Worm (Caenorhabditis elegans) whole organism, L1 larva: ENCODE data around the gene C04A11.2.
A peak's percentile ranks its signal among the peaks of the same experiment; 100 is the strongest.

Source experiments
- ama-1 ChIP-seq: fragments of 150-350 bp; optimal IDR thresholded peaks from 2 replicates; lab custom pipeline; 2014
- ceh-90 ChIP-seq: sonication (generic microtip); optimal IDR thresholded peaks from 2 replicates; lab custom pipeline; 2016; ENCODE audit warnings: missing genetic modification characterization, missing compliant biosample characterization
- egl-27 ChIP-seq, 2 experiments: fragments of 150-350 bp in 1 of 2; sonication (generic microtip); optimal IDR thresholded peaks; 3 replicates each; lab custom pipeline; 2017 to 2018; ENCODE audit warnings: missing biosample characterization in 2 of 2, missing genetic modification characterization in 2 of 2, missing genetic modification reagents in 2 of 2
- fkh-4 ChIP-seq: sonication (generic microtip); optimal IDR thresholded peaks from 2 replicates; lab custom pipeline; 2016; ENCODE audit warnings: missing compliant biosample characterization, missing genetic modification characterization, borderline replicate concordance
- hlh-17 ChIP-seq: fragments of 200-800 bp; sonication (Bioruptor generic); optimal IDR thresholded peaks from 2 replicates; lab custom pipeline; 2018; ENCODE audit warnings: missing genetic modification characterization, mild to moderate bottlenecking, missing compliant biosample characterization, moderate library complexity, borderline replicate concordance
- hpl-2 ChIP-seq: fragments of 150-350 bp; optimal IDR thresholded peaks from 2 replicates; lab custom pipeline; 2014; ENCODE audit warnings: missing biosample characterization, missing genetic modification reagents, missing genetic modification characterization
- isw-1 ChIP-seq: fragments of 200-800 bp; sonication (Bioruptor generic); IDR thresholded peaks from 2 replicates; pipeline ENCODE4 v1.3.6; 2022; ENCODE audit warnings: missing genetic modification characterization, missing compliant biosample characterization
- lin-35 ChIP-seq, 2 experiments: fragments of 150-350 bp; optimal IDR thresholded peaks; 2 replicates each; lab custom pipeline; 2014; ENCODE audit warnings: missing biosample characterization in 2 of 2, missing genetic modification characterization in 2 of 2, missing genetic modification reagents in 2 of 2
- mep-1 ChIP-seq: fragments of 150-350 bp; optimal IDR thresholded peaks from 2 replicates; lab custom pipeline; 2014; ENCODE audit warnings: missing biosample characterization, missing genetic modification characterization
- nhr-84 ChIP-seq: sonication (generic microtip); optimal IDR thresholded peaks from 2 replicates; lab custom pipeline; 2017; ENCODE audit warnings: missing biosample characterization, missing genetic modification characterization
- swsn-7 ChIP-seq: sonication (generic microtip); optimal IDR thresholded peaks from 2 replicates; lab custom pipeline; 2016; ENCODE audit warnings: missing genetic modification characterization, missing compliant biosample characterization
- tbx-2 ChIP-seq: sonication (generic microtip); optimal IDR thresholded peaks from 2 replicates; lab custom pipeline; 2016; ENCODE audit warnings: missing genetic modification characterization, missing compliant biosample characterization
- tlp-1 ChIP-seq: fragments of 150-350 bp; optimal IDR thresholded peaks from 2 replicates; lab custom pipeline; 2014; ENCODE audit warnings: missing biosample characterization, missing genetic modification characterization
- unc-62 ChIP-seq: fragments of 150-350 bp; optimal IDR thresholded peaks from 2 replicates; lab custom pipeline; 2014; ENCODE audit warnings: missing biosample characterization, missing genetic modification reagents, missing genetic modification characterization

- TF ChIP-seq nhr-84 (tag; lab: Kevin White, UChicago) = no peak
- peak; percentile 49 for TF ChIP-seq mep-1 (tag; lab: Kevin White, UChicago)
- TF ChIP-seq swsn-7 (tag; lab: Kevin White, UChicago) = peak; percentile 13
- no peak for TF ChIP-seq hpl-2 (GFP tag; lab: Kevin White, UChicago)
- TF ChIP-seq lin-35 (GFP tag; optimal IDR thresholded peaks at IDR 0.05; lab: Kevin White, UChicago) = peak; percentile 26 to 80
- TF ChIP-seq ama-1 (lab: Kevin White, UChicago) = no peak
- TF ChIP-seq tbx-2 (tag; lab: Kevin White, UChicago) = peak; percentile 46
- TF ChIP-seq isw-1 (GFP tag; lab: Robert Waterston, UW) = no peak
- TF ChIP-seq ceh-90 = no peak
- TF ChIP-seq egl-27 (tag; optimal IDR thresholded peaks at IDR 0.05; lab: Kevin White, UChicago) = no peak
- no peak for TF ChIP-seq tlp-1 (tag; lab: Kevin White, UChicago)
- TF ChIP-seq hlh-17 (GFP tag; lab: Kevin White, UChicago) = no peak
- TF ChIP-seq unc-62 = no peak
- no peak for TF ChIP-seq fkh-4 (tag; lab: Kevin White, UChicago)
Observed at ce11 chrX:13669641-13670040, 1.0 kb upstream of the C04A11.2 start.
